Fruit fly (Drosophila melanogaster) whole organism, wandering third instar larva: ENCODE data around the gene CG11828.

Experiments used
- Abd-B ChIP-seq: fragments of >200 bp; optimal IDR thresholded peaks from 2 replicates; lab custom pipeline; 2017; ENCODE audit warnings: missing biosample characterization, missing genetic modification characterization
- CG32264 ChIP-seq: fragments of 200-800 bp; sonication (Bioruptor generic); optimal IDR thresholded peaks from 2 replicates; lab custom pipeline; 2016; ENCODE audit warnings: missing biosample characterization, missing genetic modification characterization
- CG9705 ChIP-seq: fragments of 200-800 bp; sonication (Bioruptor generic); optimal IDR thresholded peaks from 2 replicates; lab custom pipeline; 2018; ENCODE audit warnings: missing biosample characterization, mild to moderate bottlenecking, missing genetic modification characterization
- CrebA ChIP-seq: fragments of 200-800 bp; sonication (Bioruptor generic); optimal IDR thresholded peaks from 2 replicates; lab custom pipeline; 2016; ENCODE audit warnings: missing biosample characterization, mild to moderate bottlenecking, missing genetic modification characterization, borderline replicate concordance
- Dfd ChIP-seq: fragments of >200 bp; optimal IDR thresholded peaks from 2 replicates; lab custom pipeline; 2017; ENCODE audit warnings: missing biosample characterization, missing genetic modification characterization
- Dif ChIP-seq: fragments of 200-275, 200-300 bp; sonication (Bioruptor generic); optimal IDR thresholded peaks from 2 replicates; lab custom pipeline; 2018; ENCODE audit warnings: missing biosample characterization, missing genetic modification characterization; ENCODE audit not compliant: partially characterized antibody
- GATAd ChIP-seq: sonication (Bioruptor generic); optimal IDR thresholded peaks from 2 replicates; lab custom pipeline; 2016; ENCODE audit warnings: missing biosample characterization, missing genetic modification characterization
- HLH106 ChIP-seq: fragments of 200-800 bp; optimal IDR thresholded peaks from 3 replicates; lab custom pipeline; 2019; ENCODE audit warnings: missing biosample characterization, mild to moderate bottlenecking, missing genetic modification characterization, moderate library complexity
- Hnf4 ChIP-seq: fragments of 200-800 bp; sonication (Bioruptor generic); optimal IDR thresholded peaks from 2 replicates; lab custom pipeline; 2016; ENCODE audit warnings: missing biosample characterization, mild to moderate bottlenecking, missing genetic modification characterization
- Hr78 ChIP-seq: fragments of >200 bp; optimal IDR thresholded peaks from 2 replicates; lab custom pipeline; 2017; ENCODE audit warnings: missing biosample characterization, missing genetic modification characterization
- Hr83 ChIP-seq: fragments of 200-300 bp; sonication (Bioruptor generic); optimal IDR thresholded peaks from 2 replicates; lab custom pipeline; 2016; ENCODE audit warnings: missing biosample characterization, mild to moderate bottlenecking, missing genetic modification characterization, moderate library complexity; ENCODE audit not compliant: poor library complexity, severe bottlenecking
- Jra ChIP-seq: sonication (Bioruptor generic); optimal IDR thresholded peaks from 2 replicates; lab custom pipeline; 2016; ENCODE audit warnings: missing biosample characterization, missing genetic modification characterization
- Mio ChIP-seq: sonication (Bioruptor generic); optimal IDR thresholded peaks from 2 replicates; lab custom pipeline; 2016; ENCODE audit warnings: missing biosample characterization, missing genetic modification characterization
- Myc ChIP-seq: fragments of >200 bp; optimal IDR thresholded peaks from 2 replicates; lab custom pipeline; 2017
- N ChIP-seq: fragments of >200 bp; optimal IDR thresholded peaks from 2 replicates; lab custom pipeline; 2018; ENCODE audit warnings: missing biosample characterization, missing external identifiers, missing genetic modification characterization
- OdsH ChIP-seq: fragments of 200-800 bp; sonication (Bioruptor generic); optimal IDR thresholded peaks from 2 replicates; lab custom pipeline; 2016; ENCODE audit warnings: missing biosample characterization, mild to moderate bottlenecking, missing genetic modification characterization
- Rel ChIP-seq, 2 experiments: fragments of 200-800 bp; sonication (Bioruptor generic) in 1 of 2; optimal IDR thresholded peaks; 2 replicates in 1 of 2; 3 replicates in 1 of 2; lab custom pipeline; 2016 to 2019; ENCODE audit warnings: mild to moderate bottlenecking in 2 of 2, missing biosample characterization in 2 of 2, missing genetic modification characterization in 2 of 2, moderate library complexity in 1 of 2
- Sp1 ChIP-seq: fragments of 200-800 bp; sonication (Bioruptor generic); optimal IDR thresholded peaks from 3 replicates; lab custom pipeline; 2019; ENCODE audit warnings: missing biosample characterization, mild to moderate bottlenecking, missing genetic modification characterization, moderate library complexity
- Vsx2 ChIP-seq: fragments of 200-300, 225-300 bp; sonication (Bioruptor generic); optimal IDR thresholded peaks from 2 replicates; lab custom pipeline; 2018; ENCODE audit warnings: missing biosample characterization, missing genetic modification characterization; ENCODE audit not compliant: partially characterized antibody
- br ChIP-seq: fragments of 200-800 bp; sonication (Bioruptor generic); optimal IDR thresholded peaks from 2 replicates; lab custom pipeline; 2016; ENCODE audit warnings: missing biosample characterization, missing genetic modification characterization
- brk ChIP-seq: fragments of 200-800 bp; sonication (Bioruptor generic); optimal IDR thresholded peaks from 2 replicates; lab custom pipeline; 2016; ENCODE audit warnings: missing biosample characterization, mild to moderate bottlenecking, missing genetic modification characterization
- dl ChIP-seq, 2 experiments: fragments of 175-275, 200-275 bp in 1 of 2; fragments of 200-275 bp in 1 of 2; sonication (Bioruptor generic); optimal IDR thresholded peaks; lab custom pipeline; 2018; ENCODE audit warnings: mild to moderate bottlenecking in 2 of 2, missing biosample characterization in 2 of 2, missing genetic modification characterization in 2 of 2, moderate library complexity in 2 of 2; ENCODE audit not compliant: partially characterized antibody in 2 of 2, insufficient read depth in 1 of 2
- dmrt93B ChIP-seq: fragments of 200-800 bp; sonication (Bioruptor generic); optimal IDR thresholded peaks from 2 replicates; lab custom pipeline; 2018; ENCODE audit warnings: missing biosample characterization, mild to moderate bottlenecking, missing genetic modification characterization
- dsf ChIP-seq: sonication (Bioruptor generic); optimal IDR thresholded peaks from 2 replicates; lab custom pipeline; 2016; ENCODE audit warnings: missing biosample characterization, missing genetic modification characterization, borderline replicate concordance
- ey ChIP-seq: fragments of 200-800 bp; sonication (Bioruptor generic); optimal IDR thresholded peaks from 2 replicates; lab custom pipeline; 2016; ENCODE audit warnings: missing biosample characterization, missing genetic modification characterization
- foxo ChIP-seq, 2 experiments: fragments of 200-800 bp; sonication (Bioruptor generic); optimal IDR thresholded peaks; 2 replicates in 1 of 2; 3 replicates in 1 of 2; lab custom pipeline; 2016 to 2017; ENCODE audit warnings: missing biosample characterization in 2 of 2, missing genetic modification characterization in 2 of 2
- fru ChIP-seq: fragments of 200-800 bp; sonication (Bioruptor generic); optimal IDR thresholded peaks from 3 replicates; lab custom pipeline; 2016; ENCODE audit warnings: missing biosample characterization, mild to moderate bottlenecking, missing genetic modification characterization
- h ChIP-seq: fragments of 200-800 bp; sonication (Bioruptor generic); optimal IDR thresholded peaks from 3 replicates; lab custom pipeline; 2016; ENCODE audit warnings: missing biosample characterization, mild to moderate bottlenecking, missing genetic modification characterization
- jim ChIP-seq: fragments of 175-275, 200-325 bp; sonication (Bioruptor generic); optimal IDR thresholded peaks from 2 replicates; lab custom pipeline; 2016; ENCODE audit warnings: missing biosample characterization, mild to moderate bottlenecking, missing genetic modification characterization
- lola ChIP-seq: fragments of >200 bp; optimal IDR thresholded peaks from 2 replicates; lab custom pipeline; 2017; ENCODE audit warnings: missing biosample characterization, missing genetic modification characterization
- pan ChIP-seq: fragments of >200 bp; optimal IDR thresholded peaks from 2 replicates; lab custom pipeline; 2017
- psq ChIP-seq: fragments of 200-800 bp; sonication (Bioruptor generic); optimal IDR thresholded peaks from 3 replicates; lab custom pipeline; 2017; ENCODE audit warnings: missing biosample characterization, mild to moderate bottlenecking, missing genetic modification characterization, moderate library complexity
- rgr ChIP-seq: fragments of 200-800 bp; sonication (Bioruptor generic); optimal IDR thresholded peaks from 3 replicates; lab custom pipeline; 2016; ENCODE audit warnings: missing biosample characterization, mild to moderate bottlenecking, missing genetic modification characterization
- sage ChIP-seq: fragments of 200-800 bp; sonication (Bioruptor generic); optimal IDR thresholded peaks from 2 replicates; lab custom pipeline; 2016; ENCODE audit warnings: missing biosample characterization, mild to moderate bottlenecking, missing genetic modification characterization
- sv ChIP-seq: fragments of 200-800 bp; sonication (Bioruptor generic); optimal IDR thresholded peaks from 3 replicates; lab custom pipeline; 2016; ENCODE audit warnings: missing biosample characterization, missing genetic modification characterization
- tai ChIP-seq: sonication (Bioruptor generic); optimal IDR thresholded peaks from 2 replicates; lab custom pipeline; 2016; ENCODE audit warnings: missing biosample characterization, missing genetic modification characterization
- usp ChIP-seq: fragments of >200 bp; optimal IDR thresholded peaks from 2 replicates; lab custom pipeline; 2017; ENCODE audit warnings: missing biosample characterization, missing genetic modification characterization
- woc ChIP-seq: sonication (Bioruptor generic); optimal IDR thresholded peaks from 2 replicates; lab custom pipeline; 2016; ENCODE audit warnings: missing biosample characterization, mild to moderate bottlenecking, missing genetic modification characterization

Gene CG11828

DNA sequence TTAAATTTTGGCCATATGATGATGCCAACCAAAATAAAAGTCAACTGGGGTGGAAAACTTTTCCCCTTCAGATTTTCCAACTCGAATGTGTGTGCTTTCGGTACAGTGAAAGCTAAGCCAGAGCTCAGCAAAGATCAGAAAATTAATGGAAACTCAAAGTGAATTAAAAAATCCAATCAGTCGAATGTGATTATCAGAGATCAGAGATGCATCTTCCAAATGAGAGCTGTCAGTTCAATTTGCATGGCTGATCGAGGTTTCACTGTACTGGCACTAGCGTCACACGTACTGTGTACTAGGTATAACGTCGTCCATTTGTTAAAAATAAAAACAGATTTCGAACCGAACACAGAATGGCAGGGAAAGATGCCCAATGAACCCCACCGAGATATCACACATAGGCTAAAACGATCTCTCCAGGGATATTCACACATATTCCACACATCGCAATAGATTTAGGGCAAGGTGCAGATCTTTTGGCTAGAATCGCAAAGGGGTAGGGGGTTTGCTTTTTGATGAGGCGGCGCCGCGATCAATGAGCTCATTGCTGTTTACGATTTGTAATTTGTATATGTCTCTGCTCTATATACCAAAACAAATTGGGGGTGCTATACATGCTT is 17.9 kb upstream of the CG11828 start:
- TF ChIP-seq HLH106 (tag; lab: Kevin White, UChicago) (peak; percentile 54), Abd-B (GFP tag; lab: Kevin White, UChicago) (no peak), dl (GFP tag; optimal IDR thresholded peaks at IDR 0.05; lab: Kevin White, UChicago; ENCODE audit: insufficient read depth in 1 of 2, partially characterized antibody in 2 of 2) (no peak), sv (GFP tag; lab: Kevin White, UChicago) (peak; percentile 53), Hr83 (GFP tag; lab: Kevin White, UChicago) (no peak), usp (GFP tag; lab: Kevin White, UChicago) (no peak), CrebA (no peak), pan (no peak), h (GFP tag; lab: Kevin White, UChicago) (peak; percentile 45), OdsH (no peak), tai (GFP tag; lab: Kevin White, UChicago) (no peak), sage (GFP tag; lab: Kevin White, UChicago) (no peak), fru (GFP tag; lab: Kevin White, UChicago) (peak; percentile 4), psq (GFP tag; lab: Kevin White, UChicago) (no peak), Vsx2 (no peak), Dif (no peak), Hr78 (no peak), Sp1 (GFP tag; lab: Kevin White, UChicago) (no peak), Jra (GFP tag; lab: Kevin White, UChicago) (no peak), dmrt93B (GFP tag; lab: Kevin White, UChicago) (peak; percentile 20), Dfd (no peak), CG9705 (GFP tag; lab: Kevin White, UChicago) (no peak), brk (no peak), Hnf4 (no peak), jim (GFP tag; lab: Kevin White, UChicago) (no peak), CG32264 (no peak), N (no peak), Mio (no peak), lola (GFP tag; lab: Kevin White, UChicago) (no peak), ey (GFP tag; lab: Kevin White, UChicago) (peak; percentile 50), GATAd (GFP tag; lab: Kevin White, UChicago) (no peak), Rel (GFP tag; optimal IDR thresholded peaks at IDR 0.05; lab: Kevin White, UChicago) (no peak), Rel (tag; optimal IDR thresholded peaks at IDR 0.05; lab: Kevin White, UChicago) (no peak), rgr (peak; percentile 65), woc (GFP tag; lab: Kevin White, UChicago) (no peak), Myc (lab: Kevin White, UChicago) (no peak), br (GFP tag; lab: Kevin White, UChicago) (peak; percentile 31), dsf (GFP tag; lab: Kevin White, UChicago) (no peak), foxo (GFP tag; optimal IDR thresholded peaks at IDR 0.05; lab: Kevin White, UChicago) (peak in 1 of 2 experiments; percentile 56)

- TF ChIP-seq woc (GFP tag; lab: Kevin White, UChicago) (no peak), Mio (no peak), sv (GFP tag; lab: Kevin White, UChicago) (peak; percentile 46), GATAd (GFP tag; lab: Kevin White, UChicago) (no peak)
These were observed 11.1 kb upstream of the CG11828 start for dm6 chr3R:28911758-28912157.

DNA sequence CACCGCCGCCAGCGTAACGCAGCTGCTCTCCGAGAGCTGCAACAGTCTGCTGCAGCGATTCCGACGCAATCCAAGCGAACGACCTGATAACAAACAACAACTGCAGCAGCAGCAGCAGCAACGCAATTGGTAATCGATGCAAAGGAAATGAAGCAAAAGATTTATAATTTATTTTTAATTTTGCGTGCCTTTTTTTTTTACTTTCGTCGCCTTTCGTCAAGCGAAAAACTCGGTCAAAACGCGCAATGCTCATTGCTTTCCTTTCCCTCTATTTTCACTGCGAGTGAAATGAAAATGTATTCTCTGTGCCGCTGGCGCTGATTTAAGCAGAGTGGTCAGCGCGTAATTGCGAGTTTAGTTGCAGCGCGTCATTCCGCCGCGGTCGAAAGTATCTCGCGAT is 9.8 kb upstream of the CG11828 start:
- TF ChIP-seq dmrt93B (GFP tag; lab: Kevin White, UChicago) (no peak), Dif (no peak), psq (GFP tag; lab: Kevin White, UChicago) (no peak), CG32264 (no peak), sv (GFP tag; lab: Kevin White, UChicago) (no peak), Mio (no peak), pan (no peak), tai (GFP tag; lab: Kevin White, UChicago) (no peak), OdsH (no peak), brk (no peak), rgr (no peak), Hnf4 (no peak), HLH106 (tag; lab: Kevin White, UChicago) (no peak), sage (GFP tag; lab: Kevin White, UChicago) (no peak), dsf (GFP tag; lab: Kevin White, UChicago) (no peak), Abd-B (GFP tag; lab: Kevin White, UChicago) (no peak), foxo (GFP tag; optimal IDR thresholded peaks at IDR 0.05; lab: Kevin White, UChicago) (no peak)
- TF ChIP-seq, all 38 proteins: peak for 0
